Worm (Caenorhabditis elegans): ENCODE data around the gene gem-4.

gem-4 gene

DNA sequence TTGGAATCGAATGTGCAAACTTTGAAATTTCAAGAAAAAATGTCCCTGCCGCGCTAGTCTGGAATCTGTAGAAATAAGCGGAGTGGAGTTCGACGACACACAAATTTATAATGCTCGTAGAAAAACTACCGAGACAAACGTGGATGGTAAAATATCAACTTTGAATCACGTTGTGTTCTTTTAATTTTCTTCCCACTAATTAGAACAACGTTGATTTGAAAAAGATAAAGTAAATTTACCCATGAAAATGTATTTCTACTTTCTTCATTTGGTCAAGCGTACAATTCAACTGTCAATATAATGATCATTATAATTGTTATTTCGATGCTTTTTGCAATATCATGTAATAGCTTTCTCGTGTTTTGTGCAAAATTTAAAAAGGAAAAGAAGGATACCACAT, 3.0 kb upstream of the gem-4 start, which contains the start of gene K01A6.5:
Gene K01A6.5 (plus strand): TSS at position 301 of the 400 bp plus-strand sequence.
- no peak for TF ChIP-seq unc-130 (tag; optimal IDR thresholded peaks at IDR 0.05)
- TF ChIP-seq blmp-1 (tag; optimal IDR thresholded peaks at IDR 0.05): no peak
- TF ChIP-seq nhr-76 (tag; optimal IDR thresholded peaks at IDR 0.05): no peak
- no peak for TF ChIP-seq elt-2 (tag; optimal IDR thresholded peaks at IDR 0.05)
- no peak for TF ChIP-seq lir-3 (tag; optimal IDR thresholded peaks at IDR 0.05; ENCODE audit: poor library complexity)
- TF ChIP-seq lin-14 (GFP tag; optimal IDR thresholded peaks at IDR 0.05): no peak
- TF ChIP-seq lin-15B (tag; optimal IDR thresholded peaks at IDR 0.05): no peak
- no peak for TF ChIP-seq nhr-19 (GFP tag; conservative IDR thresholded peaks at IDR 0.05)

DNA sequence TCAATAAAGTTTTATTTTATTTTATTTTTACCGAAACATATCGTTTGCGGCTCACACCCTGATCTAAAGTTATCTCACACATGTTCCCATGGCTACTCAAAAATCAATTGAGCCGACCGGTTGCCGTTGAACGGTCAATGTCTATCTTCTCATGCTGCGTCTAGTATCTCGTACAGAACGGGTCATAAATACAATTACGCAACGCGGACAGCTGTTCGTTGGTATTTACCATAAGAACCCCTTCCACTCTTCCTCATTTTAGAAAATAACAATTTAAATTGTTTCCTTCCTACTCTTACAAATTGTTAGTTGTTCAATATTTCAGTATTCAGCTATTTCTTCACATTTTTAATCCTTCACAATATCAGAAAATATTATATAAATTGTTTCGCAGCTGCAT, 1.6 kb upstream of the gem-4 start:
- no peak for TF ChIP-seq ceh-88 (GFP tag; IDR thresholded peaks at IDR 0.05)
- TF ChIP-seq nhr-90 (tag; optimal IDR thresholded peaks at IDR 0.05; ENCODE audit: poor library complexity): no peak
- TF ChIP-seq nhr-85 (tag): no peak
- no peak for TF ChIP-seq nhr-11 (tag; optimal IDR thresholded peaks at IDR 0.05)
- no peak for TF ChIP-seq vab-15 (tag; optimal IDR thresholded peaks at IDR 0.05)
- no peak for TF ChIP-seq lsy-2 (tag; optimal IDR thresholded peaks at IDR 0.05)
- TF ChIP-seq swsn-7 (tag; optimal IDR thresholded peaks at IDR 0.05): no peak
- no peak for TF ChIP-seq nhr-19 (GFP tag; conservative IDR thresholded peaks at IDR 0.05)
- no peak for TF ChIP-seq tbx-2 (tag; optimal IDR thresholded peaks at IDR 0.05)
- TF ChIP-seq jun-1 (tag; optimal IDR thresholded peaks at IDR 0.05): no peak
- no peak for TF ChIP-seq lin-15B (tag; optimal IDR thresholded peaks at IDR 0.05)
- TF ChIP-seq unc-30 (tag; optimal IDR thresholded peaks at IDR 0.05): no peak
- no peak for TF ChIP-seq nhr-47 (tag; optimal IDR thresholded peaks at IDR 0.05)
- no peak for TF ChIP-seq efl-3 (GFP tag; optimal IDR thresholded peaks at IDR 0.05)

DNA sequence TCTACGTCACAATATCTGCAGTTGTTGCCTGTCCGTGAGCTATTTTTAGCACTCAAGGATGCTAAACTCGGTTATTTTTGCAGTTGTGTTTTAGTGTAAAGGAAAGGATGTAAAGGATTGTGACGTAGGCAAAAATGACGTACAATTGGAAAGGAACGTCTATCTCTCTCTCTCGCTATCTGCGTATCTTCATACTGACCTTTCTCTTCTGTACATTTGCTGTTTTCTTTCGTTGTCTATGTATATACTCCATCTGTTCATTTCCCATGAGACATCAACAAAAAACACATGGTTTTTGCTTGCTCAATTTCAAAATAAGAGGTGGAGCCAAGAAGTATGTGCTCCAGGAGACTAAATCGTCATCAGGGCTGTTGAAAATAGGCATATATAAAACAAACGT, 1.2 kb upstream of the gem-4 start:
- TF ChIP-seq lin-14 (GFP tag; optimal IDR thresholded peaks at IDR 0.05): peak; percentile 62
- TF ChIP-seq nhr-71 (tag; optimal IDR thresholded peaks at IDR 0.05): peak; percentile 55
- no peak for TF ChIP-seq nhr-237 (tag; optimal IDR thresholded peaks at IDR 0.05)
- no peak for TF ChIP-seq zag-1 (tag; optimal IDR thresholded peaks at IDR 0.05)

DNA sequence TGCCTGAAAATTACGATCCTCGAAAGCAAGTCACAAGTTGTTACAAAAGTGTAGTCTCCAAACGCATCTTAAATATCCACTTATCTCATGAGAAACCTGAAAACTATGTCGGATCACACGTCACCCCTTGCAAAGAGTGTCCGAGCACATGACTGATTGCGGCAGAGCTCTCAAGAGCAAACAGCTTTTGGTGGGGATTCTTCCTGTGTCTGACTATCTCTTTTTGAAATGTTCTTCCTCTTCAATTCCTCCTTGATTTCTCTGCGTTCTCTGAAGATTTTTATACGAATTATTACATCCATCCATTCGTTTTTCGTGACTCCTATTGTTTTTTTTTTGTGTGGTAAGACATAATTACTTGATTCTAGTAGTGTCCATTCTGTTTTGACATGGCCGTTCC, 3.4 kb downstream of the gem-4 start, which contains the start of gene T12A7.6:
Gene T12A7.6 (plus strand): TSS at position 369 of the 400 bp plus-strand sequence.
- TF ChIP-seq nhr-20 (tag; optimal IDR thresholded peaks at IDR 0.05) (peak; percentile 49), rnt-1 (tag; optimal IDR thresholded peaks at IDR 0.05) (peak; percentile 58), lin-15B (tag; optimal IDR thresholded peaks at IDR 0.05) (no peak), isw-1 (GFP tag; IDR thresholded peaks at IDR 0.05) (no peak), pqm-1 (tag; optimal IDR thresholded peaks at IDR 0.05) (no peak), ceh-8 (GFP tag; optimal IDR thresholded peaks at IDR 0.05) (no peak), ets-5 (GFP tag; IDR thresholded peaks at IDR 0.05) (no peak), hlh-4 (tag; optimal IDR thresholded peaks at IDR 0.05) (no peak), unc-130 (tag; optimal IDR thresholded peaks at IDR 0.05) (peak; percentile 26), ceh-82 (tag; optimal IDR thresholded peaks at IDR 0.05) (no peak), nhr-76 (tag; optimal IDR thresholded peaks at IDR 0.05) (no peak), C16A3.4 (tag; optimal IDR thresholded peaks at IDR 0.05) (no peak), efl-1 (optimal IDR thresholded peaks at IDR 0.05) (peak; percentile 0 to 10), efl-1 (GFP tag; optimal IDR thresholded peaks at IDR 0.05 in 1 of 2) (no peak), vab-15 (tag; optimal IDR thresholded peaks at IDR 0.05) (no peak), mdl-1 (tag; optimal IDR thresholded peaks at IDR 0.05) (peak in 1 of 2 experiments; percentile 27), fkh-4 (tag; optimal IDR thresholded peaks at IDR 0.05; ENCODE audit: borderline replicate concordance) (no peak), nhr-90 (tag; optimal IDR thresholded peaks at IDR 0.05; ENCODE audit: poor library complexity) (no peak), blmp-1 (tag; optimal IDR thresholded peaks at IDR 0.05) (no peak), lin-14 (GFP tag; optimal IDR thresholded peaks at IDR 0.05) (peak; percentile 72), skn-1 (tag; optimal IDR thresholded peaks at IDR 0.05) (no peak), fkh-8 (tag; optimal IDR thresholded peaks at IDR 0.05) (no peak), lsy-2 (tag; optimal IDR thresholded peaks at IDR 0.05) (peak in 1 of 2 experiments; percentile 56), mef-2 (tag; optimal IDR thresholded peaks at IDR 0.05) (no peak), dpl-1 (GFP tag; optimal IDR thresholded peaks at IDR 0.05) (no peak), unc-62 (GFP tag; optimal IDR thresholded peaks at IDR 0.05) (no peak), ces-1 (GFP tag; optimal IDR thresholded peaks at IDR 0.05) (no peak), Y116A8C.19 (tag; optimal IDR thresholded peaks at IDR 0.05; ENCODE audit: borderline replicate concordance) (no peak), swsn-7 (tag; optimal IDR thresholded peaks at IDR 0.05) (no peak), egl-27 (tag; optimal IDR thresholded peaks at IDR 0.05) (no peak), tbx-2 (tag; optimal IDR thresholded peaks at IDR 0.05) (no peak), jun-1 (tag; optimal IDR thresholded peaks at IDR 0.05) (no peak), sup-37 (GFP tag; optimal IDR thresholded peaks at IDR 0.05) (no peak), pag-3 (tag; optimal IDR thresholded peaks at IDR 0.05; ENCODE audit: borderline replicate concordance, insufficient read depth) (no peak)

Data from whole organism, L1 larva.